Worm (Caenorhabditis elegans) whole organism, late embryonic: Measurements from ENCODE around the gene mrps-18A.

Source experiments
- C08G9.2 ChIP-seq: sonication (generic microtip); optimal IDR thresholded peaks from 2 replicates; lab custom pipeline; 2016; ENCODE audit warnings: mild to moderate bottlenecking, missing genetic modification characterization, moderate library complexity, missing compliant biosample characterization
- C38D4.7 ChIP-seq: fragments of 200-800 bp; sonication (Bioruptor generic); optimal IDR thresholded peaks from 2 replicates; lab custom pipeline; 2018; ENCODE audit warnings: mild to moderate bottlenecking, missing genetic modification characterization, moderate library complexity, missing compliant biosample characterization
- K09A11.1 ChIP-seq: sonication (generic microtip); optimal IDR thresholded peaks from 2 replicates; lab custom pipeline; 2017; ENCODE audit warnings: antibody characterized with exemption, mild to moderate bottlenecking, missing genetic modification characterization, missing compliant biosample characterization; ENCODE audit not compliant: insufficient read depth
- Y22D7AL.16 ChIP-seq: sonication (generic microtip); optimal IDR thresholded peaks from 2 replicates; lab custom pipeline; 2016; ENCODE audit warnings: missing genetic modification characterization, missing compliant biosample characterization
- ahr-1 ChIP-seq: sonication (generic microtip); optimal IDR thresholded peaks from 2 replicates; lab custom pipeline; 2016; ENCODE audit warnings: missing genetic modification characterization, missing compliant biosample characterization
- ceh-14 ChIP-seq: sonication (generic microtip); optimal IDR thresholded peaks from 2 replicates; lab custom pipeline; 2016; ENCODE audit warnings: missing genotype, missing genetic modification characterization, missing compliant biosample characterization
- ceh-18 ChIP-seq: sonication (generic microtip); optimal IDR thresholded peaks from 2 replicates; lab custom pipeline; 2016; ENCODE audit warnings: missing genetic modification characterization, missing compliant biosample characterization
- ceh-2 ChIP-seq: sonication (generic microtip); optimal IDR thresholded peaks from 2 replicates; lab custom pipeline; 2016; ENCODE audit warnings: missing genotype, missing genetic modification characterization, missing compliant biosample characterization
- ceh-22 ChIP-seq: sonication (generic microtip); optimal IDR thresholded peaks from 2 replicates; lab custom pipeline; 2017; ENCODE audit warnings: missing biosample characterization, missing genetic modification characterization
- ceh-24 ChIP-seq: sonication (generic microtip); optimal IDR thresholded peaks from 2 replicates; lab custom pipeline; 2016; ENCODE audit warnings: mild to moderate bottlenecking, missing genetic modification characterization, missing compliant biosample characterization
- ceh-30 ChIP-seq: fragments of 150-350 bp; optimal IDR thresholded peaks from 2 replicates; lab custom pipeline; 2014; ENCODE audit warnings: missing biosample characterization, missing genetic modification characterization
- ceh-31 ChIP-seq: sonication (generic microtip); optimal IDR thresholded peaks from 2 replicates; lab custom pipeline; 2016; ENCODE audit warnings: missing genetic modification characterization, missing compliant biosample characterization
- ceh-34 ChIP-seq: sonication (generic microtip); optimal IDR thresholded peaks from 2 replicates; lab custom pipeline; 2016; ENCODE audit warnings: mild to moderate bottlenecking, missing genetic modification characterization, missing compliant biosample characterization
- ceh-6 ChIP-seq: fragments of 200-800 bp; sonication (Bioruptor generic); optimal IDR thresholded peaks from 2 replicates; lab custom pipeline; 2018; ENCODE audit warnings: mild to moderate bottlenecking, missing genetic modification characterization, missing compliant biosample characterization
- che-1 ChIP-seq: sonication (generic microtip); optimal IDR thresholded peaks from 2 replicates; lab custom pipeline; 2016; ENCODE audit warnings: mild to moderate bottlenecking, missing genetic modification characterization, missing compliant biosample characterization
- dve-1 ChIP-seq: sonication (generic microtip); optimal IDR thresholded peaks from 2 replicates; lab custom pipeline; 2017; ENCODE audit warnings: antibody characterized with exemption, mild to moderate bottlenecking, missing genetic modification characterization, missing compliant biosample characterization
- elt-2 ChIP-seq: sonication (generic microtip); optimal IDR thresholded peaks from 2 replicates; lab custom pipeline; 2016; ENCODE audit warnings: missing genetic modification reagents, missing genetic modification characterization, missing compliant biosample characterization
- eyg-1 ChIP-seq: sonication (generic microtip); optimal IDR thresholded peaks from 2 replicates; lab custom pipeline; 2016; ENCODE audit warnings: missing genotype, missing genetic modification characterization, missing compliant biosample characterization
- fkh-6 ChIP-seq: sonication (generic microtip); optimal IDR thresholded peaks from 2 replicates; lab custom pipeline; 2016; ENCODE audit warnings: missing genetic modification characterization, missing compliant biosample characterization
- gmeb-2 ChIP-seq: sonication (generic microtip); optimal IDR thresholded peaks from 2 replicates; lab custom pipeline; 2016; ENCODE audit warnings: missing genetic modification characterization, inconsistent platforms, missing compliant biosample characterization
- hlh-30 ChIP-seq: sonication (generic microtip); optimal IDR thresholded peaks from 2 replicates; lab custom pipeline; 2017; ENCODE audit warnings: antibody characterized with exemption, missing genetic modification characterization, missing compliant biosample characterization; ENCODE audit not compliant: insufficient read depth
- hlh-6 ChIP-seq: sonication (generic microtip); optimal IDR thresholded peaks from 2 replicates; lab custom pipeline; 2016; ENCODE audit warnings: missing genotype, missing genetic modification characterization, missing compliant biosample characterization
- hlh-8 ChIP-seq: sonication (generic microtip); optimal IDR thresholded peaks from 2 replicates; lab custom pipeline; 2016; ENCODE audit warnings: missing genotype, missing genetic modification characterization, missing compliant biosample characterization
- lin-11 ChIP-seq: fragments of 200-800 bp; sonication (Bioruptor generic); optimal IDR thresholded peaks from 2 replicates; lab custom pipeline; 2018; ENCODE audit warnings: mild to moderate bottlenecking, missing genetic modification characterization, missing compliant biosample characterization
- nfya-1 ChIP-seq: sonication (generic microtip); optimal IDR thresholded peaks from 2 replicates; lab custom pipeline; 2017; ENCODE audit warnings: missing genetic modification characterization, mild to moderate bottlenecking, missing compliant biosample characterization, antibody characterized with exemption, moderate library complexity
- npax-4 ChIP-seq: sonication (generic microtip); optimal IDR thresholded peaks from 2 replicates; lab custom pipeline; 2016; ENCODE audit warnings: missing genetic modification characterization, missing compliant biosample characterization
- odd-2 ChIP-seq: sonication (generic microtip); optimal IDR thresholded peaks from 2 replicates; lab custom pipeline; 2017; ENCODE audit warnings: antibody characterized with exemption, mild to moderate bottlenecking, missing genetic modification characterization, missing compliant biosample characterization
- pag-3 ChIP-seq: sonication (generic microtip); optimal IDR thresholded peaks from 2 replicates; lab custom pipeline; 2016; ENCODE audit warnings: missing compliant biosample characterization, missing genetic modification characterization, borderline replicate concordance
- pax-1 ChIP-seq: fragments of 150-350 bp; optimal IDR thresholded peaks from 2 replicates; lab custom pipeline; 2014; ENCODE audit warnings: missing biosample characterization, missing genetic modification characterization
- pha-2 ChIP-seq: sonication (generic microtip); optimal IDR thresholded peaks from 2 replicates; lab custom pipeline; 2017; ENCODE audit warnings: mild to moderate bottlenecking, missing genetic modification characterization, missing compliant biosample characterization
- pha-4 ChIP-seq: fragments of 150-350 bp; optimal IDR thresholded peaks from 2 replicates; lab custom pipeline; 2018; ENCODE audit warnings: missing biosample characterization, missing genetic modification reagents, missing genetic modification characterization
- pros-1 ChIP-seq: fragments of 150-350 bp; optimal IDR thresholded peaks from 2 replicates; lab custom pipeline; 2014; ENCODE audit warnings: missing biosample characterization, missing genetic modification reagents, missing genetic modification characterization
- ref-2 ChIP-seq: sonication (generic microtip); optimal IDR thresholded peaks from 2 replicates; lab custom pipeline; 2016; ENCODE audit warnings: missing genetic modification characterization, missing compliant biosample characterization
- rnt-1 ChIP-seq: sonication (generic microtip); optimal IDR thresholded peaks from 2 replicates; lab custom pipeline; 2016; ENCODE audit warnings: missing genetic modification characterization, missing compliant biosample characterization
- sdc-2 ChIP-seq: sonication (generic microtip); optimal IDR thresholded peaks from 2 replicates; lab custom pipeline; 2016; ENCODE audit warnings: missing genotype, missing genetic modification characterization, missing compliant biosample characterization
- syd-9 ChIP-seq: sonication (generic microtip); optimal IDR thresholded peaks from 2 replicates; lab custom pipeline; 2016; ENCODE audit warnings: mild to moderate bottlenecking, missing genetic modification characterization, moderate library complexity, missing compliant biosample characterization
- tbx-2 ChIP-seq: sonication (generic microtip); optimal IDR thresholded peaks from 2 replicates; lab custom pipeline; 2016; ENCODE audit warnings: missing genetic modification characterization, missing compliant biosample characterization
- tbx-7 ChIP-seq: sonication (generic microtip); optimal IDR thresholded peaks from 2 replicates; lab custom pipeline; 2016; ENCODE audit warnings: missing genotype, missing genetic modification characterization, missing compliant biosample characterization
- ttx-3 ChIP-seq: sonication (generic microtip); optimal IDR thresholded peaks from 2 replicates; lab custom pipeline; 2016; ENCODE audit warnings: missing genetic modification reagents, missing genetic modification characterization, missing compliant biosample characterization
- unc-42 ChIP-seq: sonication (generic microtip); optimal IDR thresholded peaks from 2 replicates; lab custom pipeline; 2016; ENCODE audit warnings: missing genotype, missing genetic modification characterization, missing compliant biosample characterization
- unc-55 ChIP-seq: sonication (generic microtip); optimal IDR thresholded peaks from 2 replicates; lab custom pipeline; 2017; ENCODE audit warnings: missing biosample characterization, missing genetic modification reagents, missing genetic modification characterization
- zip-5 ChIP-seq: sonication (generic microtip); optimal IDR thresholded peaks from 2 replicates; lab custom pipeline; 2016; ENCODE audit warnings: missing genetic modification characterization, missing compliant biosample characterization

The mrps-18A gene

ce11 chrIII:8358213-8358672 lies 26.5 kb upstream of the mrps-18A start, which contains the start of the genes R05D3.8 and rfp-1:
Gene R05D3.8, minus strand, starts transcription at chrIII:8358327.
Gene rfp-1, plus strand, starts transcription at chrIII:8358622.
- TF ChIP-seq fkh-6 (tag; lab: Kevin White, UChicago) (no peak), elt-2 (tag; lab: Kevin White, UChicago) (no peak), pax-1 (tag; lab: Kevin White, UChicago) (peak; percentile 47), ref-2 (tag; lab: Kevin White, UChicago) (no peak), dve-1 (tag; lab: Kevin White, UChicago) (peak; percentile 44), ahr-1 (tag; lab: Kevin White, UChicago) (no peak), unc-42 (tag; lab: Kevin White, UChicago) (peak; percentile 53), K09A11.1 (tag; lab: Kevin White, UChicago) (peak; percentile 13), zip-5 (tag; lab: Kevin White, UChicago) (no peak), nfya-1 (peak; percentile 71), ceh-31 (tag; lab: Kevin White, UChicago) (peak; percentile 49), rnt-1 (tag; lab: Kevin White, UChicago) (peak; percentile 46), ceh-18 (tag; lab: Kevin White, UChicago) (peak; percentile 35), unc-55 (peak; percentile 52), hlh-30 (peak; percentile 40), ceh-30 (peak; percentile 15), ceh-22 (tag; lab: Kevin White, UChicago) (no peak), pros-1 (no peak), C08G9.2 (tag; lab: Kevin White, UChicago) (no peak)

- TF ChIP-seq hlh-6 (tag; lab: Kevin White, UChicago), result peak; percentile 25
- TF ChIP-seq tbx-2, result peak; percentile 60
- peak; percentile 8 for TF ChIP-seq lin-11 (tag; lab: Kevin White, UChicago)
- peak; percentile 55 for TF ChIP-seq unc-42 (tag; lab: Kevin White, UChicago)
- TF ChIP-seq pha-2, result no peak
- TF ChIP-seq ahr-1 (tag; lab: Kevin White, UChicago), result no peak
- peak; percentile 39 for TF ChIP-seq ceh-2
- peak; percentile 87 for TF ChIP-seq nfya-1
- TF ChIP-seq ceh-6 (GFP tag; lab: Kevin White, UChicago), result no peak
- peak; percentile 56 for TF ChIP-seq syd-9 (tag; lab: Kevin White, UChicago)
- peak; percentile 37 for TF ChIP-seq ceh-14
- peak; percentile 12 for TF ChIP-seq che-1 (tag; lab: Kevin White, UChicago)
- TF ChIP-seq eyg-1 (tag; lab: Kevin White, UChicago), result peak; percentile 55
- TF ChIP-seq tbx-7 (tag; lab: Kevin White, UChicago), result peak; percentile 37
- no peak for TF ChIP-seq C38D4.7 (GFP tag; lab: Kevin White, UChicago)
- TF ChIP-seq elt-2 (tag; lab: Kevin White, UChicago), result peak; percentile 14
- peak; percentile 70 for TF ChIP-seq ceh-34 (tag; lab: Kevin White, UChicago)
- TF ChIP-seq hlh-8 (tag; lab: Kevin White, UChicago), result no peak
- peak; percentile 10 for TF ChIP-seq hlh-30
- TF ChIP-seq pax-1 (tag; lab: Kevin White, UChicago), result no peak
- TF ChIP-seq rnt-1 (tag; lab: Kevin White, UChicago), result no peak
- TF ChIP-seq zip-5 (tag; lab: Kevin White, UChicago), result no peak
- peak; percentile 85 for TF ChIP-seq ceh-31 (tag; lab: Kevin White, UChicago)
- peak; percentile 81 for TF ChIP-seq ceh-18 (tag; lab: Kevin White, UChicago)
- peak; percentile 26 for TF ChIP-seq ref-2 (tag; lab: Kevin White, UChicago)
- peak; percentile 14 for TF ChIP-seq unc-55
- TF ChIP-seq sdc-2, result peak; percentile 7
- TF ChIP-seq pros-1, result peak; percentile 40
Measured at ce11 chrIII:8356407-8356881, 24.7 kb upstream of the mrps-18A start.

- TF ChIP-seq syd-9 (tag; lab: Kevin White, UChicago) (no peak), ref-2 (tag; lab: Kevin White, UChicago) (no peak), C38D4.7 (GFP tag; lab: Kevin White, UChicago) (no peak), gmeb-2 (tag; lab: Kevin White, UChicago) (no peak), ceh-30 (no peak), pros-1 (no peak), pag-3 (tag; lab: Kevin White, UChicago) (no peak), npax-4 (tag; lab: Kevin White, UChicago) (no peak), ceh-24 (tag; lab: Kevin White, UChicago) (no peak), ceh-34 (tag; lab: Kevin White, UChicago) (no peak), ahr-1 (tag; lab: Kevin White, UChicago) (no peak), Y22D7AL.16 (tag; lab: Kevin White, UChicago) (no peak), odd-2 (tag; lab: Kevin White, UChicago) (no peak), ttx-3 (tag; lab: Kevin White, UChicago) (no peak), tbx-7 (tag; lab: Kevin White, UChicago) (no peak), pha-4 (tag; lab: Kevin White, UChicago) (no peak)
Measured at ce11 chrIII:8355462-8355815, 23.7 kb upstream of the mrps-18A start.
